Worm (Caenorhabditis elegans) whole organism, late embryonic: Measurements from ENCODE around the gene nhl-2.

Experiments used
- F13H6.1 ChIP-seq: sonication (generic microtip); optimal IDR thresholded peaks from 2 replicates; lab custom pipeline; 2016; ENCODE audit warnings: missing genetic modification characterization, missing compliant biosample characterization
- ama-1 ChIP-seq: fragments of 150-350 bp; optimal IDR thresholded peaks from 2 replicates; lab custom pipeline; 2014
- ceh-2 ChIP-seq: sonication (generic microtip); optimal IDR thresholded peaks from 2 replicates; lab custom pipeline; 2016; ENCODE audit warnings: missing genotype, missing genetic modification characterization, missing compliant biosample characterization
- ceh-24 ChIP-seq: sonication (generic microtip); optimal IDR thresholded peaks from 2 replicates; lab custom pipeline; 2016; ENCODE audit warnings: mild to moderate bottlenecking, missing genetic modification characterization, missing compliant biosample characterization
- ceh-30 ChIP-seq: fragments of 150-350 bp; optimal IDR thresholded peaks from 2 replicates; lab custom pipeline; 2014; ENCODE audit warnings: missing biosample characterization, missing genetic modification characterization
- ceh-6 ChIP-seq: fragments of 200-800 bp; sonication (Bioruptor generic); optimal IDR thresholded peaks from 2 replicates; lab custom pipeline; 2018; ENCODE audit warnings: mild to moderate bottlenecking, missing genetic modification characterization, missing compliant biosample characterization
- che-1 ChIP-seq: sonication (generic microtip); optimal IDR thresholded peaks from 2 replicates; lab custom pipeline; 2016; ENCODE audit warnings: mild to moderate bottlenecking, missing genetic modification characterization, missing compliant biosample characterization
- dmd-4 ChIP-seq: sonication (generic microtip); optimal IDR thresholded peaks from 2 replicates; lab custom pipeline; 2016; ENCODE audit warnings: borderline replicate concordance, missing genetic modification characterization, missing compliant biosample characterization
- fkh-10 ChIP-seq: fragments of 150-350 bp; optimal IDR thresholded peaks from 2 replicates; lab custom pipeline; 2014; ENCODE audit warnings: missing biosample characterization, missing genetic modification reagents, missing genetic modification characterization
- nfya-1 ChIP-seq: sonication (generic microtip); optimal IDR thresholded peaks from 2 replicates; lab custom pipeline; 2017; ENCODE audit warnings: missing genetic modification characterization, mild to moderate bottlenecking, missing compliant biosample characterization, antibody characterized with exemption, moderate library complexity
- nhr-11 ChIP-seq: fragments of 150-350 bp; optimal IDR thresholded peaks from 2 replicates; lab custom pipeline; 2014; ENCODE audit warnings: missing biosample characterization, missing genetic modification characterization
- pha-4 ChIP-seq: fragments of 150-350 bp; optimal IDR thresholded peaks from 2 replicates; lab custom pipeline; 2018; ENCODE audit warnings: missing biosample characterization, missing genetic modification reagents, missing genetic modification characterization

DNA sequence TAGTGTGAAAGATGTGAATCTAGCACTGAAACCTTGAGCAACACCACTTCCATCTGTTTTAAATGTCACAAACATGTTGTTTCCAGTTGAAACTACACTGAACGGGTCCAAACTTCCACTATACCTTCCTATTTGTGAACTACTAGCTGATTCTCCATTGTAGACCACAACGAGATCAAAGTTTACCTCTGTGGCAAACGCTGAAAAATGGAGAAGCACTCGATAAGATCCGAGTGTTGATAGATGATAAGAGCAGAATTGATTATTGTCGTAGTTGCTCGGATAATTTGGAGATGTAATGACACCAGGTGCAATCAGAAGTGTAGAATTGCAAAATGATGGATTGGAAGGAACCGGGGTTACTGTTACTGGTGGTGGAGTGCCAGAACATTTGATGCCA, 16.9 kb downstream of the nhl-2 start:
- TF ChIP-seq ama-1 (lab: Kevin White, UChicago) (no peak), F13H6.1 (tag; lab: Kevin White, UChicago) (no peak), ceh-2 (no peak), ceh-30 (no peak), pha-4 (tag; lab: Kevin White, UChicago) (no peak), dmd-4 (tag; lab: Kevin White, UChicago) (no peak), ceh-24 (tag; lab: Kevin White, UChicago) (no peak), ceh-6 (no peak), nfya-1 (tag; lab: Kevin White, UChicago) (no peak), nhr-11 (tag; lab: Kevin White, UChicago) (no peak), fkh-10 (GFP tag; lab: Kevin White, UChicago) (no peak), che-1 (no peak)
